Fruit fly (Drosophila melanogaster) whole organism, adult: Measurements from ENCODE around the gene lcs.

Experiments
- CG1620 ChIP-seq: fragments of 200-800 bp; sonication (Bioruptor generic); optimal IDR thresholded peaks from 2 replicates; lab custom pipeline; 2016; ENCODE audit warnings: missing biosample characterization, missing genetic modification characterization
- CG7101 ChIP-seq: fragments of 200-800 bp; sonication (Bioruptor generic); optimal IDR thresholded peaks from 2 replicates; lab custom pipeline; 2018; ENCODE audit warnings: missing biosample characterization, mild to moderate bottlenecking, missing genetic modification characterization, moderate library complexity
- Mnt ChIP-seq: fragments of 200-800 bp; sonication (Bioruptor generic); optimal IDR thresholded peaks from 2 replicates; lab custom pipeline; 2016; ENCODE audit warnings: missing biosample characterization, mild to moderate bottlenecking, missing genetic modification characterization
- kay ChIP-seq: fragments of 200-800 bp; sonication (Bioruptor generic); peaks from one replicate; lab custom pipeline; 2016; ENCODE audit warnings: missing biosample characterization, missing genetic modification characterization, borderline replicate concordance

dm6 chrX:21351210-21351824 lies 45.8 kb downstream of the lcs start:
- TF ChIP-seq Mnt (no peak), CG1620 (no peak), CG7101 (tag; lab: Kevin White, UChicago) (no peak), kay (no peak)
